Fruit fly (Drosophila melanogaster): Measurements from ENCODE around the gene CG1695.
"Not testable (repeated sequence)": the region's sequence is repeated elsewhere in the genome, so short reads cannot be mapped to it uniquely, and the experiment has no call there.

Gene CG1695

dm6 chrX:20423747-20424165 lies 10.0 kb upstream of the CG1695 start, which contains the start of the genes Pp4-19C and cactin:
TSS of gene Pp4-19C (minus strand) at chrX:20424002.
TSS of gene cactin (plus strand) at chrX:20424069.
- TF ChIP-seq CG8478 (optimal IDR thresholded peaks at IDR 0.05) (no peak), CTCF (optimal IDR thresholded peaks at IDR 0.05) (no peak)

DNA sequence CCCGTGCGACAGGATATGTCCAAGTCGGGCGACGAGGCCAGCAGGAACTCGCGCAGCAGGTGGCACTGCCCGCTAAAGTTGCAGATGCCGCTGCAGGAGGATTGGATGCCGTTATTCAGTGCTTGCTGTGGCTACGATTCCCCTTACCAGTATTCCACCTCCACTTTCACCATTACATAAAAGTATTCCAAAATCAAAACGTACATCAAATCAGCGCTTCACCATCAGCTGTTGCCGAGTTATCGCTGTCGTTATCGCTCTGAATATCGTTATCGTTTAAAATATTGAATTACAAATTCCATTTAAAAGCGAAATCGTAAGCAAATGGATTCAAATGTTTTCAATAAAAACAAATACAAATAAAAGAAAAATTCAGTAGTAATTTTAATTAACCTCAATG lies 6.9 kb upstream of the CG1695 start, which contains the start of gene CG15456:
CG15456 (minus strand) TSS at position 225 of the 400 bp plus-strand sequence.
- TF ChIP-seq CG8478 (optimal IDR thresholded peaks at IDR 0.05): no peak

DNA sequence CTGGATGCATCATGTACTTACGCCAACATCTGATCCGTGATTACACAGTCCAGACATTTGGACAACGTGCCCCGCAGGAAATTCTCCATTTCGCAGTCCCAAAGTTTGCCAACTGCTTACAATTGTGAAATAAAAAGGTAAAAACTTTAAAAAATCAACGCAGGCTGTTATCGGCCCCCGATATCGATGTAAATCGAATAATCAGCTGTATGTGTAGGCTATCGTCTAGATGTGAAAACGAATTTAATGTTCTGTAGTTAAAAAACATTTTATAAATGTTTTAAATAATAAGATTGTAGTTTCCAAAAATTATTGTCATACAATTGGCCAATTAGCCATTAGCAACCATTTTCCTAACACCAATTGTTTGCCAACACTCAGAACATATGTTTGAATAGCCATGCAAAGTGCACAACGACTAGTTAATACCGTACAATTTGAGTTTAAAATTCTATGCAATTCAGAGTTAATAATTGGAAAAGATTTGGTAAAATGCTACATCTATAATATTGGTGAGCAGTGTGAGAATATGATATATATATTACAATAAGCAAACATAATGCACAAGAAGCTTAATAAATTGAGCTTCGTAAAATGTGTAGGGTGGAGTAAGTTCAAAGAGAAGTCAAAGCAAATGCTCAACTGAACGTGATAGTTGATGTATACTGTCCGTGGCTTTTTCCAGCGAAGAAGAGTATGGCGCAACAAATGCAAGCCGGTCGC lies 4.1 kb upstream of the CG1695 start, which contains the start of the genes CG11710 and mal:
CG11710 (minus strand) TSS at position 192 of the 723 bp plus-strand sequence.
mal (plus strand) TSS at position 194 of the 723 bp plus-strand sequence.
- TF ChIP-seq CG8478 (optimal IDR thresholded peaks at IDR 0.05) (no peak), CTCF (optimal IDR thresholded peaks at IDR 0.05) (no peak)

dm6 chrX:20434534-20434933 lies 784 bp downstream of the CG1695 start:
- TF ChIP-seq CTCF (optimal IDR thresholded peaks at IDR 0.05) (no peak), CG8478 (optimal IDR thresholded peaks at IDR 0.05) (no peak)

- TF ChIP-seq CTCF (optimal IDR thresholded peaks at IDR 0.05) (no peak), CG8478 (optimal IDR thresholded peaks at IDR 0.05) (no peak)
Measured at dm6 chrX:20436866-20437265, 3.1 kb downstream of the CG1695 start.

- not testable (repeated sequence) for TF ChIP-seq CTCF, CG8478 (optimal IDR thresholded peaks at IDR 0.05)
Measured at dm6 chrX:20446071-20446470, 12.3 kb downstream of the CG1695 start, which contains the start of gene CG42578. TSS of gene CG42578 (plus strand) at chrX:20446371.

DNA sequence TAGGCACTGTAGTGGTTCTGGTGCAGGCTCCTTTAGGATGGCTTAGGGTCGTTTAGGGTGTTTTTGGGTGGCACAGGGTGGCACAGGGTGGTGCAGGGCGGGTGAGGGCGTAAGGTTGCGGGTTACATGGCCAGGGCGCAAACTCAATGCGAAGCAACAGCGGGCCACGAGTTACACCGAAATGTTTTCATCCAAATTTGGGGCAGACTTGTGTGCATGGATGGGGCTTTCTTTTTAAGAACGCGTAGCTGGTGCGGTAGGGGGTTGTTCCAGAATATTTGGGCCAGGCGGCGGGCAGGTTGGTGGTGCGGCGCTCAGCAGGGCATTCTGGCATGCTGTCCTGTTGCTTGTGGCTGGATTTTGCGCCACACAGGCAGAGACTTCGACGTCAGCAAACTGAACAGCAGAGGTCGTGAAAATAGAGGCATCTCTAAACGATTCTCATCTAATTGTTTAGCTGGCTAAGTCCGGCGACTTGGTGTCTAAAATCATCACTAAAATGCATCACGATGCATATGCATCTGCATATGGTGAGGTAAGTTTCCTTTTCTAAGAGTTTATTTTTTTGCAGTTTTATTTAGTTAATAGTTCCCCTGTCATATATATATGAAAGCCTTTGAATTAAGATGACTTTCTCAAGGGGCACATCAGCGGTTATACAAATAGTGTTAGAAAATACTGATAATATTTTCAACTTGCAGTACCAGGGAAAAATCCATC lies 14.3 kb downstream of the CG1695 start:
- TF ChIP-seq CTCF (optimal IDR thresholded peaks at IDR 0.05) (no peak), CG8478 (optimal IDR thresholded peaks at IDR 0.05) (no peak)

DNA sequence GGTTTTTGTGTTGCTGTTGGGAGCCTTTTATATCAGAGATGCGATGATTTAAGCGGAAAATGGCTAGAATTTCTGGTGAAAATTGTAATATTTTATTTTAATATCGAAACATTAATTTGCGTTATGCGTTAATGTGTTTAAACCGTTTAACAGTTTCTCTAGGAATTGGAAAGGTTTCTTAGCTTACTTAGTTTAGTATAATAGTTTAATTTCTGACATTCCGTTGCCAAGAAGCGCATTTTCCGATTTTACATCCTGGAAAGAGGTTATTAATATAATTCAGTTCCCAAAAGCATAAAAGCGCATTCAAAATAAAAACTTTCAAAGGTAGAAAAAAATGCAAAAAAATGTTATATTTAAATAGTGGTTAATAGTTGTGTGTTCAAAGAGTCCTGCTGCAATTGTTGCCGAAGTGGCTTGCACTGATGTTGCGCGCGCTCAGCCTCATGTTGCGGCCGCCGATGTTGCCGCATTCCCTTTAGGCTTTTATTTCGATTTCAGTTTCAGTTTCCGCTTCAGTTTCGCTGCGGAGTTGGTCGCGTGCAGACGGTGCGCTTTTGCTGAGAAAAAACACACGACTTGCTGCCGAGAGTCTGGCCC lies 15.2 kb downstream of the CG1695 start, which contains the start of gene tbc:
tbc (plus strand) TSS at position 504 of the 600 bp plus-strand sequence.
- TF ChIP-seq CG8478 (optimal IDR thresholded peaks at IDR 0.05): no peak
- TF ChIP-seq CTCF (optimal IDR thresholded peaks at IDR 0.05): no peak

DNA sequence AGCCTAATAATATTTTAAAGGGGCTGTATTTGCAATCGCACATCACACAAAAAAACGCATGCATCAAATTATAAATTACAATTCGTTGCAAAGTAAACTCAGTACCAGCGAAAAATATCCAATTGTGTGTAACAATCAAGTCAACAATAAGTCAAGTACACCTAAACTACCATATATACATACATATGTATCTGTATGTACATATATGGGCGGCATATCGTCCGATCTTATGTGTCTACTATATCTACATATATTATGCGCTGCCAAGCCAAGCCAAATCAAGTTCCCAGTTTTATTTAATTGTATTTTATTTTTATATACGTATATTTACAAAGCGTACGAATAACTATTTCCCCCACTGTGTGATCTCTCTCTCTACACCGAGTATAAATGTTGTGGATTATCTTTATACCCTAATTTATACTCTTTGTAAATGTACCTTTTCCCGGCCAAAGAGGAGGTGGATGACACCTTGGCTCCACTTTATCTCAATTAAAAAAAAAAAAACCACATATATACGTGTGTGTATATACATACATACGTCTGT lies 32.7 kb downstream of the CG1695 start:
- no peak for TF ChIP-seq CTCF (optimal IDR thresholded peaks at IDR 0.05)
- TF ChIP-seq CG8478 (optimal IDR thresholded peaks at IDR 0.05): no peak

DNA sequence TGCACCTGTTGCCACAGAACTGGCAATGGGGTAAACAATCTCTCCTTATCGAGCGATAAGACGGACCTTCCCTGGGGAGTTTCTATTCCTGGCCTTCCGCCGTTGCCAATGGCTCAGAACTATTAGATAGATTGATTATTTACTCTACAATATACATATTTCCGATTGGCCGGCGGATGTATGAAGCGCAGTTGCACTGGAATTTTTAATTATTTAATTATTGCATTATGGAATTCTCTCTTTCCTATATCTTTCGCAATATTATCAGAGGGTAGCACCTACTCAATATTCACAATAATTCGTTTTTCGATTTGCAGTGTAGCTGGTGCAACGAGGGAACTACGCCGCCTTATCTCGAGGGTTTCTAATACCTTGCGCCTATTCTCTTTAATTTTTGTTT lies 33.4 kb downstream of the CG1695 start, which contains the start of gene GstT3:
GstT3 (plus strand) TSS at position 301 of the 400 bp plus-strand sequence.
- TF ChIP-seq CG8478 (optimal IDR thresholded peaks at IDR 0.05) (no peak), CTCF (optimal IDR thresholded peaks at IDR 0.05) (no peak)

dm6 chrX:20468192-20468591 lies 34.4 kb downstream of the CG1695 start:
- TF ChIP-seq CG8478 (optimal IDR thresholded peaks at IDR 0.05): no peak
- TF ChIP-seq CTCF (optimal IDR thresholded peaks at IDR 0.05): no peak

- TF ChIP-seq CG8478 (optimal IDR thresholded peaks at IDR 0.05): no peak
- no peak for TF ChIP-seq CTCF (optimal IDR thresholded peaks at IDR 0.05)
Measured at dm6 chrX:20470701-20471100, 37.0 kb downstream of the CG1695 start.

DNA sequence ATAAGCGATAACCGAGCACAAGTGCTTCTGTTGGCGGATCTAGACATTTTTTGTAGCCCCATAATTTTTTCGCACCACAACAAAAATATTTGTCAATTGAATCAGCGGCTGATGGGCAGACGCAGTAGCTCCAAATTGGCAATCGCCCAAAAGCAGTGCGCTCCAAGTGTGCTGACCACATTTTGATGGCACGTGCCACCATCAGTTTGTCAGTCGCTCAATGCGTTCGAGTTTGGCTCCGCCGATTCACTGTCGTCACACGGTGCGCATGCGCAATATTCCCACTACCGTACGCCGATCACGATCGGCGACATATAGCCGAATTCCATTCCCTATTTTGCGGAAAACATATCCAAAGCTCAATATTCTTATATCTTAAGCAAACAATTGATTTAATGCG lies 44.9 kb downstream of the CG1695 start:
- no peak for TF ChIP-seq CG8478 (optimal IDR thresholded peaks at IDR 0.05)
- TF ChIP-seq CTCF (optimal IDR thresholded peaks at IDR 0.05): no peak

DNA sequence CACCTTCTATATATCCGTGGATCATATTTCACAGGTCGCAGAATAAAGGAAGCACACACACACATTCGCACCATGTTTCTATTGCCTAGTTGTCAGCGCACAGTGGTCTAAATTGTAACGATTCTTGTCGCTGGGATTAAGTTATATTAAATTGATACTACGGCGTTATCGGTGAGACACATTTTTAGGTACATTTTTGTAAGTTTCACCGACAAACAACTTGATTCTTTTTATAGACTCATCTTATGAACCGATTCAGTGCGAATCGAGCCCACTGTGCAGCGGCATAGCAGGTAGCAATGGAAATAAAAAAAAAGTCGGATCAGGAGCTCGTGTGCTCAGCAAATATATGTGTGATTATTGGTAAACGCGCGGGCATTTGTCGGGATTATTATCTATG lies 46.6 kb downstream of the CG1695 start:
- TF ChIP-seq CTCF (optimal IDR thresholded peaks at IDR 0.05) (no peak), CG8478 (optimal IDR thresholded peaks at IDR 0.05) (no peak)

dm6 chrX:20481404-20481803 lies 47.7 kb downstream of the CG1695 start:
- TF ChIP-seq CTCF (optimal IDR thresholded peaks at IDR 0.05): no peak

All from S2 (cell line).